Fruit fly (Drosophila melanogaster) whole organism, pupa: ENCODE measurements around the gene CG42613.

Experiments used
- CG10348 ChIP-seq: fragments of 200-800 bp; sonication (Bioruptor generic); IDR thresholded peaks from 2 replicates; pipeline ENCODE4 v1.3.6; 2022; ENCODE audit warnings: missing biosample characterization, missing genetic modification characterization
- CG14655 ChIP-seq: fragments of 200-800 bp; sonication (Bioruptor generic); optimal IDR thresholded peaks from 3 replicates; lab custom pipeline; 2017; ENCODE audit warnings: mild to moderate bottlenecking, missing biosample characterization, missing genetic modification reagents, missing genetic modification characterization
- CG17806 ChIP-seq: fragments of 200-800 bp; sonication (Bioruptor generic); optimal IDR thresholded peaks from 2 replicates; lab custom pipeline; 2018; ENCODE audit warnings: missing biosample characterization, mild to moderate bottlenecking, missing genetic modification characterization, moderate library complexity
- CG4496 ChIP-seq: fragments of 200-800 bp; sonication (Bioruptor generic); IDR thresholded peaks from 3 replicates; pipeline ENCODE4 v1.3.6; 2022; ENCODE audit warnings: missing biosample characterization, missing genetic modification characterization
- CG8301 ChIP-seq: fragments of 200-800 bp; sonication (Bioruptor generic); optimal IDR thresholded peaks from 2 replicates; lab custom pipeline; 2018; ENCODE audit warnings: missing biosample characterization, mild to moderate bottlenecking, missing genetic modification characterization
- EcR ChIP-seq: fragments of 200-800 bp; sonication (Bioruptor generic); optimal IDR thresholded peaks from 3 replicates; lab custom pipeline; 2019; ENCODE audit warnings: missing biosample characterization, missing genetic modification characterization, mild to moderate bottlenecking, moderate library complexity, missing genetic modification reagents
- Ets98B ChIP-seq: fragments of 200-800 bp; sonication (Bioruptor generic); IDR thresholded peaks from 2 replicates; pipeline ENCODE4 v1.3.6; 2022; ENCODE audit warnings: missing biosample characterization, missing genetic modification characterization
- Pif1A ChIP-seq: fragments of 200-800 bp; sonication (Bioruptor generic); optimal IDR thresholded peaks from 3 replicates; lab custom pipeline; 2016; ENCODE audit warnings: missing biosample characterization, missing genetic modification characterization
- Pif1B ChIP-seq: fragments of 200-800 bp; sonication (Bioruptor generic); optimal IDR thresholded peaks from 3 replicates; lab custom pipeline; 2016; ENCODE audit warnings: missing biosample characterization, missing genetic modification characterization
- Snoo ChIP-seq: fragments of 200-800 bp; sonication (Bioruptor generic); optimal IDR thresholded peaks from 3 replicates; lab custom pipeline; 2017; ENCODE audit warnings: missing biosample characterization, mild to moderate bottlenecking, missing genetic modification characterization, inconsistent platforms

dm6 chr3R:18902164-18902563 is 26.8 kb upstream of the CG42613 start, which contains the start of gene CG14294:
- TF ChIP-seq CG14655 (GFP tag; lab: Kevin White, UChicago) (no peak), Pif1A (GFP tag; lab: Kevin White, UChicago) (no peak), CG10348 (GFP tag; lab: Robert Waterston, UW) (no peak), CG8301 (no peak), Snoo (tag; lab: Kevin White, UChicago) (no peak), CG17806 (tag; lab: Kevin White, UChicago) (no peak), Pif1B (GFP tag; lab: Kevin White, UChicago) (no peak), CG4496 (no peak), EcR (GFP tag; lab: Kevin White, UChicago) (no peak), Ets98B (GFP tag; lab: Robert Waterston, UW) (no peak)
